Worm (Caenorhabditis elegans) whole organism, L1 larva: Measurements from ENCODE around the gene str-262.

Source experiments
- C16A3.4 ChIP-seq: fragments of 150-350 bp; optimal IDR thresholded peaks from 2 replicates; lab custom pipeline; 2014; ENCODE audit warnings: missing biosample characterization, missing genetic modification characterization
- C34B4.2 ChIP-seq: sonication (generic microtip); optimal IDR thresholded peaks from 2 replicates; lab custom pipeline; 2017; ENCODE audit warnings: mild to moderate bottlenecking, missing genetic modification characterization, missing compliant biosample characterization
- Y116A8C.19 ChIP-seq: sonication (generic microtip); optimal IDR thresholded peaks from 2 replicates; lab custom pipeline; 2016; ENCODE audit warnings: missing compliant biosample characterization, missing genetic modification characterization, borderline replicate concordance
- alr-1 ChIP-seq: fragments of 200-800 bp; sonication (Bioruptor generic); optimal IDR thresholded peaks from 2 replicates; lab custom pipeline; 2018; ENCODE audit warnings: borderline replicate concordance, mild to moderate bottlenecking, missing genetic modification characterization, missing compliant biosample characterization
- aly-2 ChIP-seq: fragments of 150-350 bp; optimal IDR thresholded peaks from 2 replicates; lab custom pipeline; 2014; ENCODE audit warnings: missing biosample characterization, missing genetic modification characterization
- ceh-82 ChIP-seq, 3 experiments: fragments of 150-350 bp in 1 of 3; sonication (generic microtip) in 2 of 3; optimal IDR thresholded peaks; 2 replicates each; lab custom pipeline; 2014 to 2017; ENCODE audit warnings: missing biosample characterization in 3 of 3, missing genetic modification characterization in 3 of 3
- ceh-90 ChIP-seq: sonication (generic microtip); optimal IDR thresholded peaks from 2 replicates; lab custom pipeline; 2016; ENCODE audit warnings: missing genetic modification characterization, missing compliant biosample characterization
- egl-13 ChIP-seq: sonication (generic microtip); optimal IDR thresholded peaks from 2 replicates; lab custom pipeline; 2016; ENCODE audit warnings: missing genotype, missing genetic modification reagents, missing genetic modification characterization, missing compliant biosample characterization
- elt-2 ChIP-seq: sonication (generic microtip); optimal IDR thresholded peaks from 2 replicates; lab custom pipeline; 2016; ENCODE audit warnings: missing genetic modification characterization, mild to moderate bottlenecking, inconsistent platforms, missing compliant biosample characterization, missing genetic modification reagents
- fkh-8 ChIP-seq: sonication (generic microtip); optimal IDR thresholded peaks from 2 replicates; lab custom pipeline; 2016; ENCODE audit warnings: mild to moderate bottlenecking, missing genetic modification characterization, missing compliant biosample characterization
- fos-1 ChIP-seq: fragments of 150-350 bp; optimal IDR thresholded peaks from 2 replicates; lab custom pipeline; 2014; ENCODE audit warnings: missing biosample characterization, missing genetic modification characterization
- hlh-17 ChIP-seq: fragments of 200-800 bp; sonication (Bioruptor generic); optimal IDR thresholded peaks from 2 replicates; lab custom pipeline; 2018; ENCODE audit warnings: missing genetic modification characterization, mild to moderate bottlenecking, missing compliant biosample characterization, moderate library complexity, borderline replicate concordance
- lir-3 ChIP-seq: sonication (generic microtip); optimal IDR thresholded peaks from 2 replicates; lab custom pipeline; 2016; ENCODE audit warnings: mild to moderate bottlenecking, missing genetic modification characterization, moderate library complexity, missing compliant biosample characterization; ENCODE audit not compliant: poor library complexity
- mab-9 ChIP-seq: fragments of 200-800 bp; sonication (Bioruptor generic); IDR thresholded peaks from 2 replicates; pipeline ENCODE4 v1.3.6; 2022; ENCODE audit warnings: missing genetic modification reagents, missing genetic modification characterization, missing compliant biosample characterization
- mdl-1 ChIP-seq, 2 experiments: fragments of 150-350 bp; optimal IDR thresholded peaks; 2 replicates each; lab custom pipeline; 2014 to 2017; ENCODE audit warnings: missing biosample characterization in 2 of 2, missing genetic modification characterization in 2 of 2, inconsistent platforms in 1 of 2
- nhr-11 ChIP-seq: fragments of 150-350 bp; optimal IDR thresholded peaks from 2 replicates; lab custom pipeline; 2014; ENCODE audit warnings: missing biosample characterization, missing genetic modification characterization
- nhr-20 ChIP-seq: sonication (generic microtip); optimal IDR thresholded peaks from 2 replicates; lab custom pipeline; 2016; ENCODE audit warnings: mild to moderate bottlenecking, missing genetic modification characterization, missing compliant biosample characterization
- nhr-237 ChIP-seq: fragments of 150-350 bp; optimal IDR thresholded peaks from 2 replicates; lab custom pipeline; 2014; ENCODE audit warnings: missing biosample characterization, missing genetic modification characterization
- nhr-28 ChIP-seq: fragments of 150-350 bp; optimal IDR thresholded peaks from 2 replicates; lab custom pipeline; 2014; ENCODE audit warnings: missing biosample characterization, missing genetic modification characterization
- nhr-47 ChIP-seq: sonication (generic microtip); optimal IDR thresholded peaks from 2 replicates; lab custom pipeline; 2016; ENCODE audit warnings: mild to moderate bottlenecking, missing genetic modification characterization, moderate library complexity, missing compliant biosample characterization
- nhr-71 ChIP-seq: sonication (generic microtip); optimal IDR thresholded peaks from 2 replicates; lab custom pipeline; 2016; ENCODE audit warnings: mild to moderate bottlenecking, missing genetic modification characterization, moderate library complexity, missing compliant biosample characterization
- nhr-77 ChIP-seq: fragments of 150-350 bp; optimal IDR thresholded peaks from 2 replicates; lab custom pipeline; 2014; ENCODE audit warnings: missing biosample characterization, missing genetic modification characterization
- pag-3 ChIP-seq: sonication (generic microtip); optimal IDR thresholded peaks from 2 replicates; lab custom pipeline; 2017; ENCODE audit warnings: missing genetic modification characterization, mild to moderate bottlenecking, missing compliant biosample characterization, antibody characterized with exemption, borderline replicate concordance; ENCODE audit not compliant: insufficient read depth
- rnt-1 ChIP-seq: sonication (generic microtip); optimal IDR thresholded peaks from 2 replicates; lab custom pipeline; 2016; ENCODE audit warnings: mild to moderate bottlenecking, missing genetic modification characterization, moderate library complexity, missing compliant biosample characterization
- snu-23 ChIP-seq: sonication (generic microtip); optimal IDR thresholded peaks from 2 replicates; lab custom pipeline; 2016; ENCODE audit warnings: missing genetic modification characterization, missing compliant biosample characterization
- sup-37 ChIP-seq: fragments of 200-800 bp; sonication (Bioruptor generic); optimal IDR thresholded peaks from 2 replicates; lab custom pipeline; 2018; ENCODE audit warnings: mild to moderate bottlenecking, missing genetic modification characterization, missing compliant biosample characterization
- swsn-7 ChIP-seq: sonication (generic microtip); optimal IDR thresholded peaks from 2 replicates; lab custom pipeline; 2016; ENCODE audit warnings: missing genetic modification characterization, missing compliant biosample characterization
- tlp-1 ChIP-seq: fragments of 150-350 bp; optimal IDR thresholded peaks from 2 replicates; lab custom pipeline; 2014; ENCODE audit warnings: missing biosample characterization, missing genetic modification characterization
- unc-130 ChIP-seq: fragments of 150-350 bp; optimal IDR thresholded peaks from 2 replicates; lab custom pipeline; 2017; ENCODE audit warnings: missing biosample characterization, missing genetic modification characterization, inconsistent platforms
- unc-62 ChIP-seq: fragments of 150-350 bp; optimal IDR thresholded peaks from 2 replicates; lab custom pipeline; 2014; ENCODE audit warnings: missing biosample characterization, missing genetic modification reagents, missing genetic modification characterization
- zip-4 ChIP-seq: fragments of 200-800 bp; sonication (Bioruptor generic); optimal IDR thresholded peaks from 2 replicates; lab custom pipeline; 2018; ENCODE audit warnings: mild to moderate bottlenecking, missing genetic modification characterization, moderate library complexity, missing compliant biosample characterization

str-262 gene

ce11 chrV:712882-713281 is 39.7 kb downstream of the str-262 start, which contains the start of gene cyp-33C11:
TSS of gene cyp-33C11 (minus strand) at chrV:712982.
- no peak for TF ChIP-seq Y116A8C.19 (tag; lab: Kevin White, UChicago)
- no peak for TF ChIP-seq hlh-17 (GFP tag; lab: Kevin White, UChicago)
- no peak for TF ChIP-seq pag-3 (tag; lab: Kevin White, UChicago)
- TF ChIP-seq nhr-20 (tag; lab: Kevin White, UChicago) = no peak
- TF ChIP-seq nhr-237 (tag; lab: Kevin White, UChicago) = no peak
- TF ChIP-seq sup-37 (GFP tag; lab: Kevin White, UChicago) = no peak
- no peak for TF ChIP-seq nhr-11
- no peak for TF ChIP-seq elt-2 (tag; lab: Kevin White, UChicago)
- no peak for TF ChIP-seq unc-62 (GFP tag; lab: Kevin White, UChicago)

DNA sequence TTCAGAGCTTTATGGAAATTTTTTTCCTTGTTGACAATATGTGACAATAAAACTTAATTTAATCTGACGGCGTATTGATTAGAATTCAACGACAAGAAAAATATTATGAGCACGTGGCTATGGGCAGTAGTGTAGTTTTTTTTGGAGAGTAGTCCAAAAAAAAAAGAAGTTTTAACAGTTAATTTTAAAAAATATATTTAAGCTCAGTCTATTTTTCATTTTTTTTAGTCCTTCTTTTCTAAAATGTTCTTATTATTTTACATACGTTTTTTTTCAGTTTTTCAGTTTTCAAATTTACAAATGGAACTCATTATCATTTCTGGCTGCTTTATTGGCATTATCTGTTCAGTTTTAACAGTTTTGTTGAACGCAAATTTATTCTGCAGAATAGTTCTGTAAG is 43.8 kb downstream of the str-262 start, which contains the start of gene srbc-39:
TSS of gene srbc-39 (plus strand) at position 301 of the 400 bp plus-strand sequence.
- TF ChIP-seq egl-13 (tag; lab: Kevin White, UChicago) (no peak), elt-2 (tag; lab: Kevin White, UChicago) (no peak), fos-1 (tag; lab: Kevin White, UChicago) (no peak), unc-130 (tag; lab: Kevin White, UChicago) (no peak), nhr-28 (tag; lab: Kevin White, UChicago) (no peak), ceh-90 (tag; lab: Kevin White, UChicago) (no peak), aly-2 (no peak), mab-9 (GFP tag; lab: Robert Waterston, UW) (no peak), nhr-47 (tag; lab: Kevin White, UChicago) (no peak), alr-1 (tag; lab: Kevin White, UChicago) (no peak), rnt-1 (tag; lab: Kevin White, UChicago) (no peak), zip-4 (GFP tag; lab: Kevin White, UChicago) (no peak), C16A3.4 (no peak), tlp-1 (tag; lab: Kevin White, UChicago) (no peak)

DNA sequence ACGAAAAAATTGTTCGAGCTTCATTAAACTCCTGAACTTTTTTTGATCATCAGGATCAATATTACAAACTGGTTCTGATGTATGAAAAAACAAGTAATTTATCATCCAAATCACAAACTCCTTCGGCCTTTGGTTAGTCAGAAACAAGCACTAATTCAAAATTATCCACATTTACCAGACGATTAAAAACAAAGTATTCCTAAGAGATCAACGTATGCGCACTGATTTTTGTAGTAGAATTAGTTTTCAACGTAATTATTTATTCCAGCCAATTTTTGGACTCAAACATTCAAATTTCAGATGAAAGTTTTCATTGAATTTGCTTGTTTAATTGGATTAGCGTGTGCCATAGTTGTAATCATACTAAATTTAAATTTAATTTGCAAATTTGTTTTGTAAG is 45.7 kb downstream of the str-262 start, which contains the start of gene srbc-38:
TSS of gene srbc-38 (plus strand) at position 301 of the 400 bp plus-strand sequence.
- TF ChIP-seq nhr-77 (tag; lab: Kevin White, UChicago) (no peak), pag-3 (tag; lab: Kevin White, UChicago) (no peak), nhr-71 (tag; lab: Kevin White, UChicago) (no peak), snu-23 (GFP tag; lab: Kevin White, UChicago) (no peak), fkh-8 (tag; lab: Kevin White, UChicago) (no peak)
- TF ChIP-seq, all 84 proteins: peak for 0

- TF ChIP-seq fkh-8 (tag; lab: Kevin White, UChicago) = no peak
- TF ChIP-seq lir-3 (tag; lab: Kevin White, UChicago) = no peak
- TF ChIP-seq nhr-11 = no peak
- TF ChIP-seq elt-2 (tag; lab: Kevin White, UChicago) = no peak
- TF ChIP-seq ceh-82 (tag; optimal IDR thresholded peaks at IDR 0.05; lab: Kevin White, UChicago) = no peak
- no peak for TF ChIP-seq mdl-1 (tag; optimal IDR thresholded peaks at IDR 0.05; lab: Kevin White, UChicago)
- no peak for TF ChIP-seq snu-23 (GFP tag; lab: Kevin White, UChicago)
- TF ChIP-seq swsn-7 (tag; lab: Kevin White, UChicago) = no peak
- no peak for TF ChIP-seq unc-62 (GFP tag; lab: Kevin White, UChicago)
- no peak for TF ChIP-seq C34B4.2 (tag; lab: Kevin White, UChicago)
These were observed 50.3 kb downstream of the str-262 start, which contains the start of gene srbc-37 for ce11 chrV:702260-702659. TSS of gene srbc-37 (plus strand) at chrV:702560.
